Worm (Caenorhabditis elegans) whole organism, young adult: Measurements from ENCODE around the gene kreg-1.

Source experiments
- C17E4.6 ChIP-seq: fragments of 200-800 bp; sonication (Bioruptor generic); IDR thresholded peaks from 2 replicates; pipeline ENCODE4 v1.3.6; 2022; ENCODE audit warnings: missing genetic modification reagents, missing genetic modification characterization, missing compliant biosample characterization
- F57A8.1 ChIP-seq: fragments of 200-800 bp; sonication (Bioruptor generic); optimal IDR thresholded peaks from 2 replicates; lab custom pipeline; 2018; ENCODE audit warnings: mild to moderate bottlenecking, missing genetic modification characterization, moderate library complexity, missing compliant biosample characterization
- K12H6.12 ChIP-seq: fragments of 200-800 bp; sonication (Bioruptor generic); optimal IDR thresholded peaks from 2 replicates; lab custom pipeline; 2018; ENCODE audit warnings: mild to moderate bottlenecking, missing genetic modification characterization, missing compliant biosample characterization
- T07F8.4 ChIP-seq: sonication (generic microtip); optimal IDR thresholded peaks from 2 replicates; lab custom pipeline; 2016; ENCODE audit warnings: mild to moderate bottlenecking, missing genetic modification characterization, moderate library complexity, missing compliant biosample characterization
- Y67H2A.10 ChIP-seq: fragments of 200-800 bp; sonication (Bioruptor generic); conservative IDR thresholded peaks from 2 replicates; pipeline ENCODE4 v1.3.6; 2022; ENCODE audit warnings: missing genetic modification reagents, missing genetic modification characterization, missing compliant biosample characterization
- ama-1 ChIP-seq, 3 experiments: fragments of 150-350 bp in 1 of 3; sonication (generic microtip) in 2 of 3; optimal IDR thresholded peaks; 2 replicates each; lab custom pipeline; 2014 to 2018; ENCODE audit warnings: missing biosample characterization in 2 of 3, missing genetic modification characterization in 2 of 3, missing genetic modification reagents in 2 of 3
- ceh-79 ChIP-seq: sonication (generic microtip); optimal IDR thresholded peaks from 2 replicates; lab custom pipeline; 2017; ENCODE audit warnings: mild to moderate bottlenecking, missing genetic modification characterization, missing compliant biosample characterization
- nhr-27 ChIP-seq: fragments of 200-800 bp; sonication (Bioruptor generic); optimal IDR thresholded peaks from 2 replicates; lab custom pipeline; 2018; ENCODE audit warnings: mild to moderate bottlenecking, missing genetic modification characterization, moderate library complexity, missing compliant biosample characterization
- snpc-3.4 ChIP-seq: sonication (generic microtip); optimal IDR thresholded peaks from 2 replicates; lab custom pipeline; 2017; ENCODE audit warnings: missing genetic modification characterization, mild to moderate bottlenecking, missing compliant biosample characterization, antibody characterized with exemption, moderate library complexity, missing genotype, missing genetic modification reagents
- snpc-4 ChIP-seq, 5 experiments: fragments of 150-350 bp in 1 of 5; sonication (generic microtip) in 4 of 5; optimal IDR thresholded peaks; 2 replicates each; lab custom pipeline; 2014 to 2018; ENCODE audit warnings: missing genetic modification characterization in 5 of 5, missing biosample characterization in 3 of 5, antibody characterized with exemption in 2 of 5, mild to moderate bottlenecking in 2 of 5, missing compliant biosample characterization in 2 of 5, missing genotype in 2 of 5, moderate library complexity in 2 of 5, missing genetic modification reagents in 1 of 5
- unc-130 ChIP-seq: sonication (generic microtip); optimal IDR thresholded peaks from 2 replicates; lab custom pipeline; 2016; ENCODE audit warnings: missing genetic modification reagents, missing genetic modification characterization, missing compliant biosample characterization
- ztf-6 ChIP-seq: fragments of 200-800 bp; sonication (Bioruptor generic); IDR thresholded peaks from 2 replicates; pipeline ENCODE4 v1.3.6; 2022; ENCODE audit warnings: missing genetic modification reagents, missing genetic modification characterization, missing compliant biosample characterization

DNA sequence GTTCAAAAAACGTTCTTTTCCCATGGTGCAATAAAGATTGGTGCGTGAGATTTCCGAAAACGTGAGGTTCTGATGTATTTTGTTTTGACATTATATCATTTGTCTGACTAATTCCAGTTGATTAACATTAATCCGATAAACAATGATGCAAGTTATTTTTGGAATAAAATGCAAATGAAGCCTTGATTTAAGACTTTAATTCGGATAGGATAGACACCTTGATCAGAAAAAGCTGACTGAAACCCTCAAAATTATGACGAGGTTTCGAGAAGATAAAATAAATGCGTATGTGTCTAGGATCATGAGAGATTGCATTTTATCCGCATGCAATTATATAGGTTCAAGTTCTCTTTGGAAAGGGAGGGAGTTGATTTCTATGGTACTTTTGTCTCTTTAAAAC, 36.0 kb downstream of the kreg-1 start:
- TF ChIP-seq F57A8.1 (no peak), T07F8.4 (tag; lab: Kevin White, UChicago) (no peak), ztf-6 (no peak), snpc-4 (GFP tag; optimal IDR thresholded peaks at IDR 0.05; lab: Kevin White, UChicago) (no peak), snpc-4 (tag; optimal IDR thresholded peaks at IDR 0.05; lab: Kevin White, UChicago) (no peak), C17E4.6 (GFP tag; lab: Robert Waterston, UW) (no peak), nhr-27 (tag; lab: Kevin White, UChicago) (no peak), unc-130 (GFP tag; lab: Kevin White, UChicago) (no peak), Y67H2A.10 (no peak), snpc-3.4 (tag; lab: Kevin White, UChicago) (no peak), K12H6.12 (tag; lab: Kevin White, UChicago) (no peak), ceh-79 (tag; lab: Kevin White, UChicago) (no peak), ama-1 (optimal IDR thresholded peaks at IDR 0.05; lab: Kevin White, UChicago) (no peak), ama-1 (GFP tag; optimal IDR thresholded peaks at IDR 0.05; lab: Kevin White, UChicago) (no peak)
